Fruit fly (Drosophila melanogaster): ENCODE results near the gene CG1572.
A peak's percentile ranks its signal among the peaks of the same experiment; 100 is the strongest.

The CG1572 gene

dm6 chrX:11521561-11522546 is 36.6 kb downstream of the CG1572 start (continued):
- TF ChIP-seq cyc (GFP tag; optimal IDR thresholded peaks at IDR 0.05) (no peak), CG10631 (GFP tag; optimal IDR thresholded peaks at IDR 0.05) (peak; percentile 49), Sox102F (GFP tag; optimal IDR thresholded peaks at IDR 0.05) (no peak), Sox15 (GFP tag; optimal IDR thresholded peaks at IDR 0.05) (no peak), ss (GFP tag; optimal IDR thresholded peaks at IDR 0.05) (peak; percentile 59 to 75), pdm3 (GFP tag; optimal IDR thresholded peaks at IDR 0.05) (peak; percentile 60), CG6854 (GFP tag; optimal IDR thresholded peaks at IDR 0.05) (no peak), fd59A (GFP tag; optimal IDR thresholded peaks at IDR 0.05) (peak; percentile 25), Hr4 (GFP tag; optimal IDR thresholded peaks at IDR 0.05) (peak; percentile 35), Ets96B (tag; optimal IDR thresholded peaks at IDR 0.05) (peak; percentile 52), Met (GFP tag; optimal IDR thresholded peaks at IDR 0.05) (peak; percentile 11), eg (GFP tag; IDR thresholded peaks at IDR 0.05) (peak; percentile 68; the same call in 2 of the 3 replicates), Sox14 (GFP tag; optimal IDR thresholded peaks at IDR 0.05) (peak; percentile 42), CG16779 (tag; optimal IDR thresholded peaks at IDR 0.05) (peak; percentile 50), CG11294 (GFP tag; IDR thresholded peaks at IDR 0.05) (peak; percentile 60; the same call in 1 of the 2 replicates), CG3032 (tag; optimal IDR thresholded peaks at IDR 0.05) (peak; percentile 49)

dm6 chrX:11520209-11520608 is 38.2 kb downstream of the CG1572 start:
- TF ChIP-seq fkh (GFP tag; optimal IDR thresholded peaks at IDR 0.05) = no peak
- TF ChIP-seq CG3919 (GFP tag; optimal IDR thresholded peaks at IDR 0.05) = no peak
- no peak for TF ChIP-seq vri (GFP tag; optimal IDR thresholded peaks at IDR 0.05)
- no peak for TF ChIP-seq Hr38 (GFP tag; optimal IDR thresholded peaks at IDR 0.05)
- TF ChIP-seq Ets21C (GFP tag; optimal IDR thresholded peaks at IDR 0.05) = no peak
- TF ChIP-seq CG11902 (GFP tag; optimal IDR thresholded peaks at IDR 0.05) = no peak
- TF ChIP-seq CG11762 (GFP tag; optimal IDR thresholded peaks at IDR 0.05; ENCODE audit: insufficient read depth) = no peak

- peak; percentile 59 for TF ChIP-seq CG10631 (GFP tag; optimal IDR thresholded peaks at IDR 0.05)
- peak; percentile 73 for TF ChIP-seq OdsH (GFP tag; optimal IDR thresholded peaks at IDR 0.05)
- peak; percentile 90 for TF ChIP-seq CG8119 (GFP tag; IDR thresholded peaks at IDR 0.05)
- peak; percentile 3 for TF ChIP-seq fkh (GFP tag; optimal IDR thresholded peaks at IDR 0.05)
- no peak for TF ChIP-seq Ets21C (GFP tag; optimal IDR thresholded peaks at IDR 0.05)
- TF ChIP-seq net (GFP tag; optimal IDR thresholded peaks at IDR 0.05) = peak; percentile 71
- TF ChIP-seq Lpt (GFP tag; optimal IDR thresholded peaks at IDR 0.05) = peak; percentile 80
- peak; percentile 36 for TF ChIP-seq CG10669 (GFP tag; optimal IDR thresholded peaks at IDR 0.05)
- TF ChIP-seq Met (GFP tag; optimal IDR thresholded peaks at IDR 0.05) = no peak
- no peak for TF ChIP-seq svp (GFP tag)
- TF ChIP-seq CG3919 (GFP tag; optimal IDR thresholded peaks at IDR 0.05) = peak; percentile 60
- TF ChIP-seq dac (GFP tag; optimal IDR thresholded peaks at IDR 0.05) = peak; percentile 80
- TF ChIP-seq CG6792 (GFP tag; optimal IDR thresholded peaks at IDR 0.05) = no peak
- peak; percentile 41 for TF ChIP-seq CG16779 (tag; optimal IDR thresholded peaks at IDR 0.05)
- TF ChIP-seq eg (GFP tag; IDR thresholded peaks at IDR 0.05) = peak; percentile 96
- no peak for TF ChIP-seq esn (GFP tag; optimal IDR thresholded peaks at IDR 0.05)
- no peak for TF ChIP-seq topi (GFP tag; optimal IDR thresholded peaks at IDR 0.05)
- TF ChIP-seq Eip78C (GFP tag) = peak; percentile 74
- TF ChIP-seq CG6276 (GFP tag; optimal IDR thresholded peaks at IDR 0.05) = peak; percentile 90
- peak; percentile 80 for TF ChIP-seq CG4318 (GFP tag; optimal IDR thresholded peaks at IDR 0.05)
- TF ChIP-seq pdm3 (GFP tag; optimal IDR thresholded peaks at IDR 0.05) = peak; percentile 61
- peak in 1 of 2 experiments; percentile 53 for TF ChIP-seq salr (GFP tag; optimal IDR thresholded peaks at IDR 0.05)
- no peak for TF ChIP-seq ss (GFP tag; optimal IDR thresholded peaks at IDR 0.05)
- TF ChIP-seq Eip75B (GFP tag; optimal IDR thresholded peaks at IDR 0.05) = peak; percentile 24
- peak; percentile 90 for TF ChIP-seq CG11294 (GFP tag; IDR thresholded peaks at IDR 0.05)
- TF ChIP-seq Sox14 (GFP tag; optimal IDR thresholded peaks at IDR 0.05) = peak; percentile 24
- peak; percentile 89 for TF ChIP-seq Gug (GFP tag; IDR thresholded peaks at IDR 0.05)
- TF ChIP-seq CG32006 (GFP tag; optimal IDR thresholded peaks at IDR 0.05) = peak; percentile 88
- TF ChIP-seq CG7368 (GFP tag; optimal IDR thresholded peaks at IDR 0.05) = peak; percentile 21
- peak; percentile 91 for TF ChIP-seq CG6163 (GFP tag; IDR thresholded peaks at IDR 0.05)
- TF ChIP-seq Sox102F (GFP tag; optimal IDR thresholded peaks at IDR 0.05) = no peak
- no peak for TF ChIP-seq CG9139 (GFP tag; optimal IDR thresholded peaks at IDR 0.05)
- peak; percentile 33 for TF ChIP-seq Ets96B (tag; optimal IDR thresholded peaks at IDR 0.05)
- TF ChIP-seq Hr4 (GFP tag; optimal IDR thresholded peaks at IDR 0.05) = peak; percentile 76
- peak; percentile 46 for TF ChIP-seq CG3032 (tag; optimal IDR thresholded peaks at IDR 0.05)
- peak; percentile 74 for TF ChIP-seq achi (GFP tag; optimal IDR thresholded peaks at IDR 0.05)
Measured at dm6 chrX:11518435-11518834, 40.0 kb downstream of the CG1572 start.

Measured in whole organism, prepupa.